Worm (Caenorhabditis elegans): Measurements from ENCODE around the gene srx-17.

The srx-17 gene

DNA sequence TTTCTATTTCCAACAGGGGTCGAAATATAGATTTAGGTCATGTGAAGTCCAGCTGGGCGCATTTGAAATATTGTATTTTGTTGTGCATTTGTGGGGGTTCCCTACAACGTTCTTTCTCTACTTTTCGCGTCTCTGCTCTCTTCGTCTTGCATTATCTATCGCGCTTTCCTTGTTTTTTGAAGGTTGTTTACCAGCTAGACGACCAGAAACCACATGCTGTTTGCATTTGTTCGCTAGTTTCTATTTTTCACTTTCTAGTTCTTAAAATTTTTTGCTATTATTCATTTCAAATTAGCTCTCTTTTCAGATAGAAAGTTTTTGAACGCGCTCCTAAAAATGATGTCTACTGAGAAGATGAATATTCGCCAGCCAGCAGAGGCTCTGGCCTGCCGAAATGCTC is 1.6 kb upstream of the srx-17 start, which contains the start of gene F55B12.10:
F55B12.10 (plus strand) TSS at position 301 of the 400 bp plus-strand sequence.
- TF ChIP-seq che-1 (tag; optimal IDR thresholded peaks at IDR 0.05): no peak
- TF ChIP-seq pha-2 (tag; optimal IDR thresholded peaks at IDR 0.05): no peak
- TF ChIP-seq C38D4.7 (GFP tag; optimal IDR thresholded peaks at IDR 0.05): no peak
- TF ChIP-seq unc-3 (GFP tag; conservative IDR thresholded peaks at IDR 0.05): no peak
- no peak for TF ChIP-seq unc-3 (tag; optimal IDR thresholded peaks at IDR 0.05)
- no peak for TF ChIP-seq hlh-30 (tag; optimal IDR thresholded peaks at IDR 0.05; ENCODE audit: insufficient read depth)
- TF ChIP-seq ceh-18 (tag; optimal IDR thresholded peaks at IDR 0.05): no peak
- no peak for TF ChIP-seq sdc-2 (tag; optimal IDR thresholded peaks at IDR 0.05)
- no peak for TF ChIP-seq ets-4 (tag; optimal IDR thresholded peaks at IDR 0.05)
- no peak for TF ChIP-seq gmeb-2 (tag; optimal IDR thresholded peaks at IDR 0.05)
- TF ChIP-seq ahr-1 (tag; optimal IDR thresholded peaks at IDR 0.05): no peak
- no peak for TF ChIP-seq unc-55 (GFP tag; optimal IDR thresholded peaks at IDR 0.05)

DNA sequence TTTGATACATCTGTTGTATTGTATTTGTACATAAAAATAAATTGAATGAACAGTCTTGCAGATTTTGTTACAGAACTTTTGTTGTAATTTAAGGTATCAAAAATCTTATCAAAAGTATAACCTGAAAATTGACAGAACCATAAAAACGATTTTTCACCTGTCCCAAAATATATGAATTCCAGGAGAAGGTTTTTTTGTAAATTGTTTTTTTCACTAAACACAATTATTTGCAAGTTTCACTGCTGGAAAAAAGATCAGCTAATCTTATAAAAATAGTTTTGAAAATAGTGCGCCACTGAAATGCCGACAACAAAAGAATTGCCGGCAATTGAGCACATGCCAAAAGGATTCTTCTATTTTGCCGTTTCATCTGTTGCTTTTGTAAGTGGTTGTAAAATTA is 2.1 kb downstream of the srx-17 start, which contains the start of gene srx-130:
srx-130 (plus strand) TSS at position 301 of the 400 bp plus-strand sequence.
- no peak for TF ChIP-seq dmd-4 (tag; optimal IDR thresholded peaks at IDR 0.05; ENCODE audit: borderline replicate concordance)
- no peak for TF ChIP-seq ztf-16 (tag; optimal IDR thresholded peaks at IDR 0.05)
- TF ChIP-seq unc-55 (GFP tag; optimal IDR thresholded peaks at IDR 0.05): no peak
- no peak for TF ChIP-seq ahr-1 (tag; optimal IDR thresholded peaks at IDR 0.05)
- TF ChIP-seq ceh-45 (GFP tag; IDR thresholded peaks at IDR 0.05): no peak
- no peak for TF ChIP-seq pat-9 (tag; optimal IDR thresholded peaks at IDR 0.05)
- TF ChIP-seq ets-4 (tag; optimal IDR thresholded peaks at IDR 0.05): no peak
- no peak for TF ChIP-seq T23F11.4 (GFP tag; optimal IDR thresholded peaks at IDR 0.05)
- TF ChIP-seq eyg-1 (tag; optimal IDR thresholded peaks at IDR 0.05): no peak

DNA sequence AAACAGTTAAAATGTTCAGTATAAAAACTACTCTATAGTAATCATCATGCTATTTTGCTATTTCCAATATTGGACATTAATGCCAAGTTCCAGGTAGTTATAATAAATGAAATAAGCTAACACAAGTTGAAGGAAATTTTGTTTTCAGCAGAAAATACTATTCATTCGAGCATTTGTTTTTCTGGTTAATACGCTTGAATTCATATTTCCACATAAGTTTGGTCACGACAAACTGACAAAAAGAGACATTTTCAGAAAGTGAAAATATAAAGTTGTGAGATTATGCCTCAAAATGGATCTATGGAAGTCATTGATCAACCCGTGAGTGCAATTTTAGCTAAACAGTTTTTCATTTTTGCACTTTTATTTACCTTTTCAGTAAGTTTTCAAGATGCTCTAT is 4.1 kb downstream of the srx-17 start, which contains the start of gene srx-131:
srx-131 (plus strand) TSS at position 301 of the 400 bp plus-strand sequence.
- TF ChIP-seq T23F11.4 (GFP tag; optimal IDR thresholded peaks at IDR 0.05): no peak
- no peak for TF ChIP-seq ceh-18 (tag; optimal IDR thresholded peaks at IDR 0.05)
- no peak for TF ChIP-seq tbx-2 (tag; optimal IDR thresholded peaks at IDR 0.05)

DNA sequence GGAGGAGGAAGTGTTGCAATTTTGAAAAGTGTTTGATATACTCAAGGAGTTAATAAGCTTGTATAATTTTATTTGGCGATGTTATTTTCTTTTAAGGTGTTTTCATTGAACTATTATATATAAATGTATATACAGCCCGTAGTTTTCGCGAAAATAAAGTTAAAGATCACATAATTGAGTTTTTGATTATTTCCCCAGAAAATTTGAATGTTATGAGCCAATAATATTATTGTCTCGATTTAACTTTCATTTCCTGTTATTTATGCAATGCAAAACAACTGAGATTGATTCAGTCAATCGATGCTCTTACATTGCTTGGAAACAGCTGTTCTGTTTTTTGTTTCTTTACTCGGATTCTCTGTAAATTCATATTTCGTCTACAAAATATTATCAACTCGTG is 7.4 kb downstream of the srx-17 start, which contains the start of gene srx-133:
srx-133 (plus strand) TSS at position 301 of the 400 bp plus-strand sequence.
- TF ChIP-seq pag-3 (tag; optimal IDR thresholded peaks at IDR 0.05; ENCODE audit: borderline replicate concordance) (no peak), K09A11.1 (tag; optimal IDR thresholded peaks at IDR 0.05; ENCODE audit: insufficient read depth) (no peak), elt-2 (tag; optimal IDR thresholded peaks at IDR 0.05) (no peak), zip-5 (tag; optimal IDR thresholded peaks at IDR 0.05) (no peak), ceh-2 (tag; optimal IDR thresholded peaks at IDR 0.05) (no peak), nhr-232 (tag; optimal IDR thresholded peaks at IDR 0.05) (no peak), elt-4 (tag; optimal IDR thresholded peaks at IDR 0.05) (no peak), tbx-2 (tag; optimal IDR thresholded peaks at IDR 0.05) (no peak), madf-2 (tag; optimal IDR thresholded peaks at IDR 0.05) (no peak), tbx-7 (tag; optimal IDR thresholded peaks at IDR 0.05) (no peak), fkh-10 (GFP tag; optimal IDR thresholded peaks at IDR 0.05) (no peak), ttx-3 (tag; optimal IDR thresholded peaks at IDR 0.05) (no peak), ceh-31 (tag; optimal IDR thresholded peaks at IDR 0.05) (no peak), pqm-1 (tag; optimal IDR thresholded peaks at IDR 0.05) (no peak), Y22D7AL.16 (tag; optimal IDR thresholded peaks at IDR 0.05) (no peak), nhr-11 (tag; optimal IDR thresholded peaks at IDR 0.05) (no peak), pha-2 (tag; optimal IDR thresholded peaks at IDR 0.05) (no peak), eyg-1 (tag; optimal IDR thresholded peaks at IDR 0.05) (no peak), hlh-30 (tag; optimal IDR thresholded peaks at IDR 0.05; ENCODE audit: insufficient read depth) (no peak)

DNA sequence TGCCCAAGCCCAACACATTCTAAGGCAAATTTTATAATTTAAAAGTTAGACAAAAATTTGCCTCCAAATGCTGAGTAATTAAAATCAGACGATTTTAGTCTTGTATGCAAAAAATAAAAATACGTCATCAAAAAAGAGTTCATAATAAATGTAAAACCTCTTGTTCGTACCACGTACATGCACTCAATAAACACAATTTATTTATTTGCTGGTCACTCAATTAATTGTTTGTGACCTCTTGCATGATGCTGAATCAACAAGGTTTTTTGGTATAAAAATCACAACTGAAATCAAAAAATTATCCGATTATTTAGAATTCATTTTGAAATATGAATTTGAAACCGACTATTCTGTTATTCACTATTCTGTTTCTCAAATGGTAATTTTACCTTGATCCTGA is 9.2 kb downstream of the srx-17 start, which contains the start of gene hpx-2:
hpx-2 (plus strand) TSS at position 301 of the 400 bp plus-strand sequence.
- TF ChIP-seq F13H6.1 (tag; optimal IDR thresholded peaks at IDR 0.05) (no peak), Y22D7AL.16 (tag; optimal IDR thresholded peaks at IDR 0.05) (no peak), ceh-34 (tag; optimal IDR thresholded peaks at IDR 0.05) (no peak)

Measured in whole organism, late embryonic.